Worm (Caenorhabditis elegans): Measurements from ENCODE around the gene F29G6.1.

Gene F29G6.1

DNA sequence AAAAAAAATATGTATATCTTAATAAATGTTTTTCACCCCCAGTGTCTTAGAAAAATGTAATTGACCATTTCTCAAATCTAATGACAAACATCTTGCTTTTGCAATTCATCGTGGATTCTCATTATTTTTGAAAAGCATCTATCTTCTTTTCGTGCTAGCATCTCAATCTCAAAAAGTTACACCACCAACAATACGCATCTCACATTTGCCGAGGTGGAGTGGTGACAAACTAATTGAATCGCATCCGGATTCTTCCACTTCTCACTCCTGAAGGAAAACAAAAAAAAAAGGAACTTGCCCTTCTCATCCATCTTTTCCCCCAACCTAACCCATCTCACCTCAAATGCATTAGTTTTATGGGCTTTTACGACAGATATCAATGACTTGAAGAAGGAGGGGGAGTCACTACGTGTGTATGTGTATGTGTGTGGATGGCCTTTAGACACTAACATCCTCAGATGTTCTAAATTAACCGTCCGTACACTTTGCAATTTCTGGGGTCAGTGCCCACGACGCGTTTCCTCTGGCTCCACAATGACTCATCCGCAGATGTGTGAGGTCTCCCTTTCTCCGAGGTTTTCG, 45.5 kb downstream of the F29G6.1 start:
- TF ChIP-seq egl-5 (tag; optimal IDR thresholded peaks at IDR 0.05) (peak; percentile 92), daf-12 (tag; optimal IDR thresholded peaks at IDR 0.05) (no peak), tbx-2 (tag; optimal IDR thresholded peaks at IDR 0.05) (no peak), fos-1 (tag; optimal IDR thresholded peaks at IDR 0.05) (no peak), nfya-1 (tag; optimal IDR thresholded peaks at IDR 0.05; ENCODE audit: insufficient read depth) (no peak), lin-39 (tag; optimal IDR thresholded peaks at IDR 0.05) (peak; percentile 11)

DNA sequence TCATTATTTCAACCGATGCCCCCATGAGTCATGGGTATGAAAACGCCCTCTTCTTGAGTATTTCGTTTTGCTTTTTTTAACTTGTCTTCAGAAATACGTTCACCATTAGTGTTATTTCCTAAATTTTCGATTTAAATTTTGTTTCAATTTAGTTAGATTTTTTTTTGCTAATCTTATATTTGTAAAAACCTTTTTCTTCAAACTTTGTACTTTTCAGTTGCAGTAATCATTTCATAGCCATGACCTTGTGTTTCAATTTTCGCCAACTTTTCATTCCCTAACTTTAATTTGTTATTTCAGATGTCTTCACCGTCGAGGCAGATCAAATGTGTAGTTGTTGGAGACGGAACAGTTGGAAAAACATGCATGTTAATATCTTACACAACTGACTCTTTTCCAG, 46.2 kb downstream of the F29G6.1 start, which contains the start of gene mig-2:
Gene mig-2 (plus strand): TSS at position 301 of the 400 bp plus-strand sequence.
- TF ChIP-seq nhr-67 (tag; optimal IDR thresholded peaks at IDR 0.05) (no peak), lsy-12 (tag; optimal IDR thresholded peaks at IDR 0.05) (no peak), ceh-28 (tag; optimal IDR thresholded peaks at IDR 0.05) (no peak), nhr-25 (tag; optimal IDR thresholded peaks at IDR 0.05) (no peak), daf-12 (tag; optimal IDR thresholded peaks at IDR 0.05) (no peak), lin-39 (tag; optimal IDR thresholded peaks at IDR 0.05) (no peak), ceh-16 (tag; optimal IDR thresholded peaks at IDR 0.05) (no peak), jun-1 (tag; optimal IDR thresholded peaks at IDR 0.05) (no peak), fos-1 (tag; optimal IDR thresholded peaks at IDR 0.05) (no peak), ceh-9 (tag; optimal IDR thresholded peaks at IDR 0.05) (no peak), pha-4 (tag; optimal IDR thresholded peaks at IDR 0.05) (no peak), nhr-43 (tag; optimal IDR thresholded peaks at IDR 0.05; ENCODE audit: poor library complexity, severe bottlenecking) (no peak), hmg-11 (tag; optimal IDR thresholded peaks at IDR 0.05) (no peak), nhr-12 (tag; optimal IDR thresholded peaks at IDR 0.05) (no peak), ztf-11 (tag; optimal IDR thresholded peaks at IDR 0.05) (no peak), nfya-1 (tag; optimal IDR thresholded peaks at IDR 0.05; ENCODE audit: insufficient read depth) (no peak)

ce11 chrX:11551808-11552207, 49.7 kb downstream of the F29G6.1 start:
- TF ChIP-seq fkh-10 (GFP tag; optimal IDR thresholded peaks at IDR 0.05) (no peak), lin-15B (tag; optimal IDR thresholded peaks at IDR 0.05) (no peak), snpc-4 (tag; optimal IDR thresholded peaks at IDR 0.05) (no peak), ceh-82 (tag; optimal IDR thresholded peaks at IDR 0.05) (no peak), daf-12 (tag; optimal IDR thresholded peaks at IDR 0.05) (no peak), nhr-77 (tag; optimal IDR thresholded peaks at IDR 0.05) (no peak), nhr-76 (tag; optimal IDR thresholded peaks at IDR 0.05) (no peak), zag-1 (tag; optimal IDR thresholded peaks at IDR 0.05) (no peak), elt-2 (tag; optimal IDR thresholded peaks at IDR 0.05) (no peak), egl-27 (tag; optimal IDR thresholded peaks at IDR 0.05) (no peak), ztf-11 (tag; optimal IDR thresholded peaks at IDR 0.05) (no peak), mdl-1 (tag; optimal IDR thresholded peaks at IDR 0.05) (no peak), mml-1 (tag; optimal IDR thresholded peaks at IDR 0.05) (no peak), fos-1 (tag; optimal IDR thresholded peaks at IDR 0.05) (no peak)

DNA sequence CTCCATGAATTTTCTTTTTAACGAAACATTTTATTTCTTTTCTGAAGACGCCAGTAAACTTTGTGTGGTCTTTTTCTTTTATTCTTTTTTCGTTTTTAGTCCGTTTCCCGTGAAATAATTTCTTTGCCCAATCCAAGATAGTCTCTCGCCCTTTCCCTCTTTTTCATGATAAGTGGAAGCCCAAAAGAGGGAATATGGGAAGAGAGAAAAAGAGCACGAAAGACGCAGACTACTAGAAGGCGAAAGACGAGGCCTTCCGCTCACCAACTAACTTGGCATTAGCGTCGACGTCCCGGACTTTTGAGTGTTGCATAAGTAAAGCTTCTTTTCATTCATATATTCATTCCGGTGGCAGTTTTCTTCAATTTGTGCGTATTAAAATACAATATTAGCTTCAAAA, 50.8 kb downstream of the F29G6.1 start:
- TF ChIP-seq nhr-76 (tag; optimal IDR thresholded peaks at IDR 0.05) (no peak), nhr-77 (tag; optimal IDR thresholded peaks at IDR 0.05) (no peak), mml-1 (tag; optimal IDR thresholded peaks at IDR 0.05) (no peak), nfya-1 (tag; optimal IDR thresholded peaks at IDR 0.05; ENCODE audit: insufficient read depth) (peak; percentile 47), aly-2 (tag; optimal IDR thresholded peaks at IDR 0.05) (no peak), ztf-4 (tag; optimal IDR thresholded peaks at IDR 0.05) (no peak), lin-15B (tag; optimal IDR thresholded peaks at IDR 0.05) (no peak)

DNA sequence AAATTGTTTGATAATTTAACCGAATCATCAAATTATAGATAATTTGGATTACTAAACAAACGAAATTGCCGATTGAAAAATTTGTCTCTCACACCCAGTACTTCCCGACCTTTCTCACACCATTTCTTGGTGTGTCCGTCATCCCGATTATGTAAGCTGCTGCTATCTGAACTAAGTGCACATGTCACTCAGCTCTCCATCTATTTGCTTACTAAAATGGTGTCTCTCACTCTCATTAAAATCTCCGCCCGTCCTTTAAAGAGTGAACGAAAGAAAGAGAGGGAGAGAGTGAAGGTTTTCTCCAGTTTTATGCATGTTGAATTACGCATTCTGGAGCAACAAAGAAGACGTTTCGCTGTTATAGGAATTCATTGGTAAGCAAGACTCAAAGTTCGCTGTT, 52.5 kb downstream of the F29G6.1 start:
- TF ChIP-seq fkh-2 (tag; optimal IDR thresholded peaks at IDR 0.05) (no peak), R02D3.7 (tag; optimal IDR thresholded peaks at IDR 0.05) (no peak), skn-1 (tag; optimal IDR thresholded peaks at IDR 0.05) (no peak), ZK546.5 (tag; optimal IDR thresholded peaks at IDR 0.05) (no peak), nhr-67 (tag; optimal IDR thresholded peaks at IDR 0.05) (no peak), ztf-11 (tag; optimal IDR thresholded peaks at IDR 0.05) (no peak), unc-62 (GFP tag; optimal IDR thresholded peaks at IDR 0.05) (no peak), daf-12 (tag; optimal IDR thresholded peaks at IDR 0.05) (no peak)
